Worm (Caenorhabditis elegans) whole organism, L2 larva: ENCODE data around the gene frpr-7.

Experiments used
- F13H6.1 ChIP-seq: sonication (generic microtip); optimal IDR thresholded peaks from 2 replicates; lab custom pipeline; 2016; ENCODE audit warnings: missing genetic modification characterization, missing compliant biosample characterization
- Y55F3AM.14 ChIP-seq: fragments of 200-800 bp; sonication (Bioruptor generic); optimal IDR thresholded peaks from 2 replicates; lab custom pipeline; 2018; ENCODE audit warnings: mild to moderate bottlenecking, missing genetic modification characterization, missing compliant biosample characterization
- alr-1 ChIP-seq: fragments of 150-350 bp; optimal IDR thresholded peaks from 2 replicates; lab custom pipeline; 2014; ENCODE audit warnings: missing biosample characterization, missing genetic modification characterization
- aly-2 ChIP-seq: fragments of 150-350 bp; optimal IDR thresholded peaks from 2 replicates; lab custom pipeline; 2014; ENCODE audit warnings: missing biosample characterization, missing genetic modification characterization
- ama-1 ChIP-seq: fragments of 150-350 bp; optimal IDR thresholded peaks from 2 replicates; lab custom pipeline; 2018; ENCODE audit warnings: inconsistent platforms
- blmp-1 ChIP-seq: sonication (generic microtip); optimal IDR thresholded peaks from 2 replicates; lab custom pipeline; 2017; ENCODE audit warnings: missing genetic modification characterization, mild to moderate bottlenecking, missing compliant biosample characterization, antibody characterized with exemption, moderate library complexity; ENCODE audit not compliant: insufficient read depth
- ceh-16 ChIP-seq: fragments of 150-350 bp; optimal IDR thresholded peaks from 2 replicates; lab custom pipeline; 2014; ENCODE audit warnings: missing biosample characterization, missing genetic modification characterization
- crh-2 ChIP-seq: sonication (generic microtip); optimal IDR thresholded peaks from 2 replicates; lab custom pipeline; 2017; ENCODE audit warnings: missing biosample characterization, missing genetic modification characterization
- fos-1 ChIP-seq: fragments of 150-350 bp; optimal IDR thresholded peaks from 2 replicates; lab custom pipeline; 2014; ENCODE audit warnings: missing biosample characterization, missing genetic modification characterization
- gmeb-1 ChIP-seq: fragments of 150-350 bp; optimal IDR thresholded peaks from 2 replicates; lab custom pipeline; 2014; ENCODE audit warnings: missing biosample characterization, missing genetic modification characterization
- lin-11 ChIP-seq: fragments of 150-350 bp; sonication (generic microtip); optimal IDR thresholded peaks from 2 replicates; lab custom pipeline; 2014; ENCODE audit warnings: missing biosample characterization, missing genetic modification characterization, inconsistent platforms, mixed read lengths
- lin-13 ChIP-seq: fragments of 150-350 bp; optimal IDR thresholded peaks from 2 replicates; lab custom pipeline; 2014; ENCODE audit warnings: missing biosample characterization, missing genetic modification reagents, missing genetic modification characterization
- lsy-2 ChIP-seq, 2 experiments: fragments of 150-350 bp in 1 of 2; sonication (generic microtip) in 1 of 2; optimal IDR thresholded peaks; 2 replicates each; lab custom pipeline; 2014 to 2017; ENCODE audit warnings: missing biosample characterization in 2 of 2, missing genetic modification characterization in 2 of 2
- mab-5 ChIP-seq: fragments of 150-350 bp; optimal IDR thresholded peaks from 2 replicates; lab custom pipeline; 2014; ENCODE audit warnings: missing biosample characterization, missing genetic modification characterization
- mbf-1 ChIP-seq: sonication (generic microtip); optimal IDR thresholded peaks from 2 replicates; lab custom pipeline; 2017; ENCODE audit warnings: missing biosample characterization, missing genetic modification characterization
- mdl-1 ChIP-seq, 2 experiments: fragments of 150-350 bp in 1 of 2; sonication (generic microtip) in 1 of 2; optimal IDR thresholded peaks; 2 replicates each; lab custom pipeline; 2017; ENCODE audit warnings: missing biosample characterization in 2 of 2, missing genetic modification characterization in 2 of 2
- nhr-21 ChIP-seq: fragments of 150-350 bp; optimal IDR thresholded peaks from 2 replicates; lab custom pipeline; 2014; ENCODE audit warnings: missing biosample characterization, missing genetic modification characterization
- nhr-23 ChIP-seq: fragments of 150-350 bp; optimal IDR thresholded peaks from 2 replicates; lab custom pipeline; 2014; ENCODE audit warnings: missing biosample characterization, missing genetic modification reagents, missing genetic modification characterization
- nhr-25 ChIP-seq: fragments of 150-350 bp; sonication (generic microtip); optimal IDR thresholded peaks from 3 replicates; lab custom pipeline; 2014; ENCODE audit warnings: missing biosample characterization, missing genetic modification characterization
- skn-1 ChIP-seq: sonication (generic microtip); optimal IDR thresholded peaks from 2 replicates; lab custom pipeline; 2017; ENCODE audit warnings: missing biosample characterization, missing genetic modification characterization
- sma-3 ChIP-seq: sonication (generic microtip); optimal IDR thresholded peaks from 2 replicates; lab custom pipeline; 2016; ENCODE audit warnings: missing genetic modification reagents, missing genetic modification characterization, missing compliant biosample characterization
- sma-9 ChIP-seq, 2 experiments: fragments of 150-350 bp in 1 of 2; sonication (generic microtip) in 1 of 2; optimal IDR thresholded peaks; 2 replicates each; lab custom pipeline; 2014 to 2016; ENCODE audit warnings: missing genetic modification characterization in 2 of 2, mild to moderate bottlenecking in 1 of 2, missing biosample characterization in 1 of 2, missing compliant biosample characterization in 1 of 2, missing genetic modification reagents in 1 of 2, moderate library complexity in 1 of 2
- snpc-4 ChIP-seq: fragments of 150-350 bp; optimal IDR thresholded peaks from 2 replicates; lab custom pipeline; 2014; ENCODE audit warnings: missing biosample characterization, missing genetic modification characterization
- unc-55 ChIP-seq: fragments of 150-350 bp; sonication (generic microtip); optimal IDR thresholded peaks from 3 replicates; lab custom pipeline; 2014; ENCODE audit warnings: missing biosample characterization, missing genetic modification reagents, missing genetic modification characterization
- unc-62 ChIP-seq: fragments of 150-350 bp; optimal IDR thresholded peaks from 2 replicates; lab custom pipeline; 2014; ENCODE audit warnings: missing biosample characterization, missing genetic modification reagents, missing genetic modification characterization

The frpr-7 gene

ce11 chrX:17544349-17544936 is 35.2 kb downstream of the frpr-7 start (continued):
- peak in 1 of 2 experiments; percentile 51 for TF ChIP-seq mdl-1 (tag; optimal IDR thresholded peaks at IDR 0.05; lab: Kevin White, UChicago)
- TF ChIP-seq Y55F3AM.14: peak; percentile 43
- no peak for TF ChIP-seq ceh-16 (tag; lab: Kevin White, UChicago)

DNA sequence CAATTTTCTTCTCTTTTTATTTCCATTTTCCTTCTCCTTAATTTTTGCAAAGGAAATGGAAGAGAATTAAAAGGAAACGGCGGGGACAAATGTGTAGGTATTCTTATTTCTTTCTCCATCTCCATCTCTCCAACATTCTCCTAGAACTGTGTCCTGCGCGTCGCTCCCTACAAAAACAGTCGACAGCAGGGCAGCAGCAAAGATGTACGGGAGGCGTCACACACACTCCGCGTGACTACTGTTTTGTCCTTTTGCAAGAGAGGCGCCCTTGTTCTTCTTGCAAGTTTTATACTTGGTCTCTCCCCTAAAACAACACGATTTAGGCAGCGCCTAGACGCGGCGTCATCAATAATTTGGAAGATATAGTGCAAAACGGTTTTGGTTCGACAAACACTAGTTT is 39.7 kb downstream of the frpr-7 start:
- peak; percentile 54 for TF ChIP-seq nhr-21 (tag; lab: Kevin White, UChicago)
- TF ChIP-seq sma-9 (GFP tag; optimal IDR thresholded peaks at IDR 0.05; lab: Kevin White, UChicago): peak; percentile 21
- no peak for TF ChIP-seq sma-9 (tag; optimal IDR thresholded peaks at IDR 0.05; lab: Kevin White, UChicago)
- no peak for TF ChIP-seq crh-2 (tag; lab: Kevin White, UChicago)
- TF ChIP-seq ceh-16 (tag; lab: Kevin White, UChicago): peak; percentile 17
- TF ChIP-seq gmeb-1 (tag; lab: Kevin White, UChicago): no peak
- peak; percentile 28 to 46 for TF ChIP-seq mdl-1 (tag; optimal IDR thresholded peaks at IDR 0.05; lab: Kevin White, UChicago)
- peak; percentile 56 for TF ChIP-seq sma-3 (GFP tag; lab: Kevin White, UChicago)
- no peak for TF ChIP-seq mab-5 (tag; lab: Kevin White, UChicago)
- peak; percentile 62 for TF ChIP-seq nhr-25 (tag; lab: Kevin White, UChicago)
- peak; percentile 21 for TF ChIP-seq fos-1

- TF ChIP-seq fos-1 (peak; percentile 39), alr-1 (no peak), lsy-2 (tag; optimal IDR thresholded peaks at IDR 0.05; lab: Kevin White, UChicago) (no peak), ama-1 (lab: Kevin White, UChicago) (no peak), mbf-1 (tag; lab: Kevin White, UChicago) (no peak)
Observed at ce11 chrX:17537568-17537967, 42.1 kb downstream of the frpr-7 start.

DNA sequence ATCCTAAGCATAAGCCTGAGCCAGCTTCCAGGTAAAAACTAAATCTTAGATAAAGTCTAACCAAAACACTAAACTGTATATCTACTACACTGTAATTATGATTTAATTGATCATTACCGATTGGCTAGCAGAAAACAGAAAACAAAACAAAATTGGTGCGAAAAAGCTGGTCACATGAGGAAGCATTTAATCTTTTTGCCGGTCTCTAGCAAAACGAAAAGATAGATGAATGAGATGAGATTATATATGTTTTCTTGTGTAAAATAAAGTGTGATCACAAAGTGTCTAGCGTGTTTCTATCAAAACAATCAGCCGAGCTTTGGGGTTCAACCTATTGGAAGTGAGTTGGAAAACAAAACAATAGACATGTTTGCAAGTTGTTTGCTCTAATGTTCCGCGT is 44.8 kb downstream of the frpr-7 start:
- TF ChIP-seq alr-1 (no peak), lsy-2 (tag; optimal IDR thresholded peaks at IDR 0.05; lab: Kevin White, UChicago) (peak in 1 of 2 experiments; percentile 16), gmeb-1 (tag; lab: Kevin White, UChicago) (no peak), ceh-16 (tag; lab: Kevin White, UChicago) (no peak), unc-55 (peak; percentile 26), mbf-1 (tag; lab: Kevin White, UChicago) (no peak), ama-1 (lab: Kevin White, UChicago) (no peak), sma-9 (GFP tag; optimal IDR thresholded peaks at IDR 0.05; lab: Kevin White, UChicago) (peak; percentile 16), sma-9 (tag; optimal IDR thresholded peaks at IDR 0.05; lab: Kevin White, UChicago) (no peak)

ce11 chrX:17534014-17534465 is 45.6 kb downstream of the frpr-7 start, which contains the start of gene F31A3.3:
Gene F31A3.3 (minus strand): TSS chrX:17534064.
- peak; percentile 5 for TF ChIP-seq crh-2 (tag; lab: Kevin White, UChicago)
- no peak for TF ChIP-seq sma-3 (GFP tag; lab: Kevin White, UChicago)
- TF ChIP-seq sma-9 (GFP tag; optimal IDR thresholded peaks at IDR 0.05; lab: Kevin White, UChicago): peak; percentile 67
- no peak for TF ChIP-seq sma-9 (tag; optimal IDR thresholded peaks at IDR 0.05; lab: Kevin White, UChicago)
- TF ChIP-seq gmeb-1 (tag; lab: Kevin White, UChicago): peak; percentile 34
- peak; percentile 61 for TF ChIP-seq fos-1
- TF ChIP-seq, all 48 proteins: peak for 4

- TF ChIP-seq ama-1 (lab: Kevin White, UChicago): no peak
- TF ChIP-seq fos-1: no peak
- no peak for TF ChIP-seq ceh-16 (tag; lab: Kevin White, UChicago)
- peak; percentile 47 for TF ChIP-seq F13H6.1 (tag; lab: Kevin White, UChicago)
- no peak for TF ChIP-seq unc-62 (GFP tag; lab: Kevin White, UChicago)
- peak; percentile 62 for TF ChIP-seq sma-9 (GFP tag; optimal IDR thresholded peaks at IDR 0.05; lab: Kevin White, UChicago)
- no peak for TF ChIP-seq sma-9 (tag; optimal IDR thresholded peaks at IDR 0.05; lab: Kevin White, UChicago)
- TF ChIP-seq nhr-21 (tag; lab: Kevin White, UChicago): no peak
- no peak for TF ChIP-seq mbf-1 (tag; lab: Kevin White, UChicago)
- TF ChIP-seq, all 48 proteins: peak for 2
Observed at ce11 chrX:17528068-17528467, 51.6 kb downstream of the frpr-7 start, which contains the start of gene sup-10. Gene sup-10 (plus strand): TSS chrX:17528344.

DNA sequence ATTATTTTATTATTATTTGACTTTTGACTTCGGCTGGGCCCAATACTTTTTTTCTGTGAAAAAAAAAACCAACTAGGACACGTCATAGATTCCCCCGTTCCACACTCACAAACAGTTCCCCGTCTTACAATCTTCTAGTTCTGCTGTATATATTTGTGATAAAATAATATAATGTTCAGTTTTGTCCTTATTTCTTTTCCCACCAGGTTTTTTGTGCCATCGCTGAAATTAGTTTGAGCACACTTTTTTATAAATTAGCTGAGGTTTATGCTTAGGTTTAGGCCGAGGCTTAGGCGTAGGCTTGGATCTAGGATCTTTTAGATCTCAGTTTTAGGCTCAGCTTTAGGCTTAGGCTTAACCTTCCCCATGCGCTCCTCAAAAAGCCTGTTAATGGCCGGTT is 52.3 kb downstream of the frpr-7 start:
- TF ChIP-seq nhr-25 (tag; lab: Kevin White, UChicago) (no peak), mab-5 (tag; lab: Kevin White, UChicago) (no peak), skn-1 (no peak), lin-13 (GFP tag; lab: Kevin White, UChicago) (no peak), blmp-1 (tag; lab: Kevin White, UChicago) (no peak), lin-11 (tag; lab: Kevin White, UChicago) (no peak), F13H6.1 (tag; lab: Kevin White, UChicago) (no peak), nhr-23 (tag; lab: Kevin White, UChicago) (no peak), unc-62 (GFP tag; lab: Kevin White, UChicago) (no peak), snpc-4 (tag; lab: Kevin White, UChicago) (no peak), Y55F3AM.14 (no peak), crh-2 (tag; lab: Kevin White, UChicago) (no peak), aly-2 (tag; lab: Kevin White, UChicago) (no peak), lsy-2 (tag; optimal IDR thresholded peaks at IDR 0.05; lab: Kevin White, UChicago) (no peak)
